Worm (Caenorhabditis elegans) whole organism, L1 larva: ENCODE measurements around the gene C08F11.13.

Source experiments
- F16B12.6 ChIP-seq: fragments of 150-350 bp; optimal IDR thresholded peaks from 2 replicates; lab custom pipeline; 2014; ENCODE audit warnings: missing biosample characterization, missing genetic modification characterization
- ama-1 ChIP-seq: fragments of 150-350 bp; optimal IDR thresholded peaks from 2 replicates; lab custom pipeline; 2014
- fos-1 ChIP-seq: fragments of 150-350 bp; optimal IDR thresholded peaks from 2 replicates; lab custom pipeline; 2014; ENCODE audit warnings: missing biosample characterization, missing genetic modification characterization
- lsy-2 ChIP-seq, 2 experiments: fragments of 150-350 bp; optimal IDR thresholded peaks; 2 replicates each; lab custom pipeline; 2014; ENCODE audit warnings: missing biosample characterization in 2 of 2, missing genetic modification characterization in 2 of 2
- mdl-1 ChIP-seq, 2 experiments: fragments of 150-350 bp; optimal IDR thresholded peaks; 2 replicates each; lab custom pipeline; 2014 to 2017; ENCODE audit warnings: missing biosample characterization in 2 of 2, missing genetic modification characterization in 2 of 2, inconsistent platforms in 1 of 2
- nhr-90 ChIP-seq: sonication (generic microtip); optimal IDR thresholded peaks from 2 replicates; lab custom pipeline; 2016; ENCODE audit warnings: mild to moderate bottlenecking, missing genetic modification characterization, missing compliant biosample characterization; ENCODE audit not compliant: poor library complexity
- pqm-1 ChIP-seq: sonication (generic microtip); optimal IDR thresholded peaks from 3 replicates; lab custom pipeline; 2017; ENCODE audit warnings: missing biosample characterization, missing genetic modification characterization
- unc-62 ChIP-seq: fragments of 150-350 bp; optimal IDR thresholded peaks from 2 replicates; lab custom pipeline; 2014; ENCODE audit warnings: missing biosample characterization, missing genetic modification reagents, missing genetic modification characterization
- zag-1 ChIP-seq: fragments of 150-350 bp; optimal IDR thresholded peaks from 2 replicates; lab custom pipeline; 2014; ENCODE audit warnings: missing biosample characterization, missing genetic modification characterization

ce11 chrIV:13632613-13633012 is 22.9 kb upstream of the C08F11.13 start:
- TF ChIP-seq mdl-1 (tag; optimal IDR thresholded peaks at IDR 0.05; lab: Kevin White, UChicago) (no peak), nhr-90 (no peak), pqm-1 (no peak), lsy-2 (tag; optimal IDR thresholded peaks at IDR 0.05; lab: Kevin White, UChicago) (no peak), fos-1 (tag; lab: Kevin White, UChicago) (no peak), zag-1 (no peak), ama-1 (lab: Kevin White, UChicago) (no peak), unc-62 (GFP tag; lab: Kevin White, UChicago) (no peak), F16B12.6 (no peak)
